Fruit fly (Drosophila melanogaster): ENCODE results near the gene Recs1.

Recs1 gene

DNA sequence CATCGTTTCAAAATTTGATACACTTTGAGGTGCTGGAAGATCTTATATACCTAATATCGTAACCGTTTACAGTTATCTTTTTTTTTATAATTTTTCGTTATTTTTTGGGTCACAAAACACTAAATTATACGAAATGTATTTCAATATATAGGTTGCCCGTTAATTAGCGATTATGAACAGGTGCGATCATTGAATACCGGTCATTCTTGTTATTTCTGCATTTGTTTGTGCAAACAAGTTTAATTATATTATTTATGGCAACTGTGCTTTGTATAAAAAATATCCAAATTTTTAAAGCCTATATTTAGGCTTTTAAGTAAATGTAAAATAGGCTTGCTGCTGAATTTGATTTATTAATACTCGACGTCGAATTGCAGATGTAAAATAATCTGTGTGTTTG lies 1.1 kb downstream of the Recs1 start, which contains the start of gene CG42500:
TSS of gene CG42500 (minus strand) at position 101 of the 400 bp plus-strand sequence.
- no peak for TF ChIP-seq CG10631 (GFP tag; optimal IDR thresholded peaks at IDR 0.05)

DNA sequence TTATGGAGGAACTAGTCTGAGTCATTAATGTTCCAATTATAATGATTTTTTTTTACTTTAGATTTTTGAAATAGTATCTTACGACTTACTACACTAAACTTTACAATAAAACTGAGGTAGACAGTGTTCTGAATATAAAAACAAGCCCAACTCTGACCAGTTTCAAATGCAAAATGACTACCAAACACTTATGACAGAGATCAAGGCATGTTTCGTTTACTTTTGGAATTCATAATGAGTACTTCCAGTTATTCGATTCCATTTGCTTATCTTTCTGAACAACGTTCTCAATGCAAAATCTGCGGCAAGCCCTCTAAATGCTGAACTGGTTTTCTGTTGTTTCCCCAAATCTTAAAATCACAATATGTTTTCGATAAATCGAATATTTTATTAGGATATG lies 1.8 kb downstream of the Recs1 start, which contains the start of gene CG14355:
TSS of gene CG14355 (minus strand) at position 101 of the 400 bp plus-strand sequence.
- TF ChIP-seq OdsH (GFP tag; optimal IDR thresholded peaks at IDR 0.05) (no peak), cyc (GFP tag; optimal IDR thresholded peaks at IDR 0.05) (no peak), CG10669 (GFP tag; optimal IDR thresholded peaks at IDR 0.05) (no peak), spab (GFP tag; optimal IDR thresholded peaks at IDR 0.05) (no peak), CG6163 (GFP tag; IDR thresholded peaks at IDR 0.05) (no peak), CG4318 (GFP tag; optimal IDR thresholded peaks at IDR 0.05) (no peak), Sox14 (GFP tag; optimal IDR thresholded peaks at IDR 0.05) (no peak), dac (GFP tag; optimal IDR thresholded peaks at IDR 0.05) (no peak), CG8632 (GFP tag; optimal IDR thresholded peaks at IDR 0.05) (no peak)

DNA sequence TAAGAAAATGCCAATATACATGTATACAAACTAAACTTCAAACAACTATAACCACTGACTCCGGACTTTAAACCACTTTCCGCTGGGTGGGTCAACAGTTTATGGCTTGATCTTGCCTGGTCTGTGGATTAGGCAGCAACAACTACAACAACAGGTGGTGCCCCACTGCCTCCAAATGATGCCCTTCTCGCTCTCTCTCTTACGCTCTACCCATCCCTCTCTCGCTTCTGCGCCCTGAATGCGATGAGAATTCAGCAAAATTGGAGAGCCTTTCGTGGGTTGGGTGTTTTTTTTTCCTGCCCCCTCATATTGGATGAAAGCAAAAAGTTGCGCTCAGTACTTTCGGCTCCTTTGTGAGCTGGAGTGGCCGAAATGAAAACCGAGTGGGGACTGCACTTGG lies 12.7 kb downstream of the Recs1 start:
- TF ChIP-seq CG6276 (GFP tag; optimal IDR thresholded peaks at IDR 0.05) (no peak), CG9139 (GFP tag; optimal IDR thresholded peaks at IDR 0.05) (no peak), acj6 (GFP tag; optimal IDR thresholded peaks at IDR 0.05) (no peak), fd59A (GFP tag; optimal IDR thresholded peaks at IDR 0.05) (no peak), lz (GFP tag; optimal IDR thresholded peaks at IDR 0.05) (no peak), Hr4 (GFP tag; optimal IDR thresholded peaks at IDR 0.05) (no peak), fd85E (GFP tag; optimal IDR thresholded peaks at IDR 0.05) (no peak), CG10631 (GFP tag; optimal IDR thresholded peaks at IDR 0.05) (no peak), esn (GFP tag; optimal IDR thresholded peaks at IDR 0.05) (no peak), salr (GFP tag; optimal IDR thresholded peaks at IDR 0.05) (no peak), CG7368 (GFP tag; optimal IDR thresholded peaks at IDR 0.05) (no peak), CG6792 (GFP tag; optimal IDR thresholded peaks at IDR 0.05) (no peak)

DNA sequence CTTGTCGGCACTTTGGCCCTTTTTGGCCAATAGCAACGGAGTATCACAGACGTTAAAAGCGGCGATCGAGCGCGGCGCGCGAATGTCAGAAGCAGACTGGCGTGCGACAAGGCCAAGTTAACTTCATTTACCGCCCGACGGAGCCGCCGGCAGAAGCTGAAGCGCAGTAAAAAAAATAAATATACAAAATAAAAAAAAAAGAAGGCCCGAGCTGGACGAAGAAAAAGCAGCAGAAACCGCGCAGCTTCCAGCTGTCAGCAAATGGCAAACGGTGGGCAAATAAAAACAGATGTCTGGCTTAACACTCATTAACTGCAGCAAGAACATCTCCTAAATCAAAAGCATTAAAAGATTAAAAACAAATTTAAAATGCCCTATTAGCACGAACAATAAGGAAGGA lies 21.7 kb downstream of the Recs1 start, which contains the start of gene CG14356:
TSS of gene CG14356 (minus strand) at position 101 of the 400 bp plus-strand sequence.
- TF ChIP-seq Sox14 (GFP tag; optimal IDR thresholded peaks at IDR 0.05) (no peak), Eip93F (GFP tag; optimal IDR thresholded peaks at IDR 0.05) (no peak), Eip78C (GFP tag) (peak; percentile 41)

DNA sequence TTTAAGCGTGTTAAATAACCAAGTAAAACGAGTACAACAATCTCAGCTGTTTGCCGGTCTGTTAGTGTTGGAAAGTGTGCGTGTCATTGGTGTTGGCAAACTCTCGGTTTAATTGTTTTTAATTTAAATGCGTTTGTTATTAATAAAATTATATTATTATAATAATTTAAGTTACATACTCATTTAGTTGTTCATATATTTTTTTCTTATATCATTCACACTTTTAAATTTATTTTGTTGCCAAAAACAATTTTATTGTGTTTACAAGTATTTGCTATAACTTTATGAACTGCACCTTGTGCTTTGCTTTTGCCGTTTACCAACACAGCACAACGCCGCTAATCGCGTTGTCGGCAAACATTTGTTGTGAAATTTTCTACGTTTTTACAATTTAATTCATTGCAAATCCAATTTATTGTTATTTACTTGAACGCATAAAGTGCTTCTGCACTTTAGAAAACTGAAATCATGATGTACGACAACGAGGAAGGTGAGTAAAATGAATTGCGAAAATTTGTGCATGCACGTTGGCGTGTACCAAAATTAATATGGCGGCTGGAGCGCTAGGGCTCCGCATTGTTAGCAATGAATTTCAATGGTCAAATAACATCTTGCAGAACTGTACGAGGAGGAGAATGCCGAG lies 28.0 kb downstream of the Recs1 start, which contains the start of the genes 140up and Polr2B:
TSS of gene 140up (minus strand) at position 70 of the 643 bp plus-strand sequence.
TSS of gene Polr2B (plus strand) at position 313 of the 643 bp plus-strand sequence.
- TF ChIP-seq Sox102F (GFP tag; optimal IDR thresholded peaks at IDR 0.05) (peak; percentile 79), lz (GFP tag; optimal IDR thresholded peaks at IDR 0.05) (peak; percentile 87), CG11762 (GFP tag; optimal IDR thresholded peaks at IDR 0.05; ENCODE audit: insufficient read depth) (peak; percentile 87), ss (GFP tag; optimal IDR thresholded peaks at IDR 0.05) (peak in 1 of 2 experiments; percentile 86), Sox14 (GFP tag; optimal IDR thresholded peaks at IDR 0.05) (peak; percentile 73), CG3919 (GFP tag; optimal IDR thresholded peaks at IDR 0.05) (peak; percentile 92), CG10631 (GFP tag; optimal IDR thresholded peaks at IDR 0.05) (peak; percentile 96), fd59A (GFP tag; optimal IDR thresholded peaks at IDR 0.05) (peak; percentile 71), Hr39 (GFP tag; optimal IDR thresholded peaks at IDR 0.05) (peak; percentile 87), Met (GFP tag; optimal IDR thresholded peaks at IDR 0.05) (peak; percentile 86), CG4318 (GFP tag; optimal IDR thresholded peaks at IDR 0.05) (peak; percentile 80), acj6 (GFP tag; optimal IDR thresholded peaks at IDR 0.05) (peak; percentile 92), OdsH (GFP tag; optimal IDR thresholded peaks at IDR 0.05) (peak; percentile 93), CG15336 (GFP tag; IDR thresholded peaks at IDR 0.05) (peak; percentile 86), pdm3 (GFP tag; optimal IDR thresholded peaks at IDR 0.05) (peak; percentile 84), Eip78C (GFP tag) (peak; percentile 96), CG31627 (GFP tag; optimal IDR thresholded peaks at IDR 0.05) (peak; percentile 90), CG8119 (GFP tag; IDR thresholded peaks at IDR 0.05) (peak; percentile 83), CG6276 (GFP tag; optimal IDR thresholded peaks at IDR 0.05) (no peak), CG1621 (tag; optimal IDR thresholded peaks at IDR 0.05) (peak; percentile 51), CG10669 (GFP tag; optimal IDR thresholded peaks at IDR 0.05) (peak; percentile 87), Eip93F (GFP tag; optimal IDR thresholded peaks at IDR 0.05) (peak; percentile 33), CG6792 (GFP tag; optimal IDR thresholded peaks at IDR 0.05) (peak; percentile 87), dsx (GFP tag; optimal IDR thresholded peaks at IDR 0.05; ENCODE audit: poor library complexity, severe bottlenecking) (peak; percentile 82), CG6854 (GFP tag; optimal IDR thresholded peaks at IDR 0.05) (peak; percentile 57), Ets21C (GFP tag; optimal IDR thresholded peaks at IDR 0.05) (peak; percentile 78), CG8319 (GFP tag; optimal IDR thresholded peaks at IDR 0.05) (peak; percentile 87), achi (GFP tag; optimal IDR thresholded peaks at IDR 0.05) (peak; percentile 92), Smox (GFP tag; optimal IDR thresholded peaks at IDR 0.05) (peak; percentile 79), Ets96B (tag; optimal IDR thresholded peaks at IDR 0.05) (peak; percentile 88)
